Fruit fly (Drosophila melanogaster): ENCODE data around the gene CG5126.

The CG5126 gene

DNA sequence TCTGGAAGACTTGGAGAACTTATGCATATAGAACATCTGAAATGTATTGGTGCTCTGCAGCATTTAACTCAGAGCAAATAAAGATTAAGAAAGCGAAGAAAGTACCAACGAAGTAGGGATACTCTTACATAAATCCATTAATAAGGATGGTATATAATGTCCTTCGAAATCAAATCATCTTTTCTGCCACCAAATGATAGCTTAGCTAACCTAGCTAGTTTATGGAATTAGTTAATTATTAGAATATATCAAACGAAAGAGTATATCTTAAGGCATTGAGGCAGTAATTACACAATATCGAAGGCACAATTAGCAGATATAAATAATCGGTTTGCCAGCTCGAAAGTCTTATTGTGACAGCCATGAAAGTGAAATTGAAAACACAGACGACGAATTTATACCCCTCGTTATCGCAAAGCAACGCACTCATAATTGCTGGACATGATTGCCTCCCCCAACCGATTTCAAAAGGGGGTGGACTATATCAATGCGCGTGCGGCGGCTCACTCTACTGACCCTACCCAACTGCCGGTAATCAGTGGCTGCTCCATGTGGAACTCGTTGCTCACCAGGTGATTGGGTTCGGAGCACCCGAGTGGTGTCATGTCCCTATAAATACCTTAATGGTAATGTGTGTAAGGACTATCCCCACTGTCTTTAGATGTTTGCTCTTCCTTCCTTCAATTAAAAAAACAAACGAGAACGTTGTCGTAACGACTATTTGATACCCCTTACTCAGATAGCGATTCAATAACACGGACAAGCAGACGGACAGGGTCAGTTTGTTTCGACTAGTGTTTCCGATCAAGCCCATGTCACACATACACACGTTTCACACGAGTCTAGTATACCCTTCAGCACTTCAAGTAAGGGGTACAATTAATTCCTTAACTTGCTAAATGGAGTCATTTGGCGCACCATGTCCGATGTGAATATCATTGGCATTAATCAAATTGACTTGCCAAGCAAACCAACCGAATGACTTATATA lies 39.2 kb downstream of the CG5126 start (continued):
- peak; percentile 43; the same call in 1 of the 3 replicates for TF ChIP-seq Mrtf (GFP tag; IDR thresholded peaks at IDR 0.05)
- peak; percentile 3 for TF ChIP-seq gcm (GFP tag; optimal IDR thresholded peaks at IDR 0.05)
- no peak for TF ChIP-seq CG18476 (GFP tag; optimal IDR thresholded peaks at IDR 0.05)
- TF ChIP-seq ERR (GFP tag; optimal IDR thresholded peaks at IDR 0.05) = no peak
- no peak for TF ChIP-seq Side (GFP tag; optimal IDR thresholded peaks at IDR 0.05)
- no peak for TF ChIP-seq CG18011 (GFP tag; optimal IDR thresholded peaks at IDR 0.05)
- TF ChIP-seq CG31224 (GFP tag; IDR thresholded peaks at IDR 0.05) = 0 out of 2 replicates have a peak, but pooled peaks have one; percentile 23
- TF ChIP-seq grn (GFP tag; optimal IDR thresholded peaks at IDR 0.05) = no peak
- no peak for TF ChIP-seq ash1 (GFP tag; optimal IDR thresholded peaks at IDR 0.05)
- peak; percentile 37; the same call in 1 of the 3 replicates for TF ChIP-seq CG7357 (GFP tag; IDR thresholded peaks at IDR 0.05)
- peak; percentile 9 for TF ChIP-seq Dad (GFP tag; optimal IDR thresholded peaks at IDR 0.05)
- no peak for TF ChIP-seq HLH54F (GFP tag; optimal IDR thresholded peaks at IDR 0.05)
- TF ChIP-seq CG4424 (GFP tag; optimal IDR thresholded peaks at IDR 0.05) = peak; percentile 55
- TF ChIP-seq CG10959 (GFP tag; IDR thresholded peaks at IDR 0.05) = no peak
- no peak for TF ChIP-seq CG43689 (GFP tag; IDR thresholded peaks at IDR 0.05)
- no peak for TF ChIP-seq pan (optimal IDR thresholded peaks at IDR 0.05)
- TF ChIP-seq pan (GFP tag; optimal IDR thresholded peaks at IDR 0.05 in 1 of 2, IDR thresholded peaks at IDR 0.05 in 1 of 2) = peak in 1 of 2 experiments; percentile 40
- no peak for TF ChIP-seq Ravus (GFP tag; IDR thresholded peaks at IDR 0.05)
- peak; percentile 79 for TF ChIP-seq CG12769 (tag; optimal IDR thresholded peaks at IDR 0.05)
- peak; percentile 60 for TF ChIP-seq slbo (GFP tag; IDR thresholded peaks at IDR 0.05)
- TF ChIP-seq Doc3 (GFP tag; IDR thresholded peaks at IDR 0.05; ENCODE audit: partially characterized antibody) = no peak
- no peak for TF ChIP-seq al (GFP tag; IDR thresholded peaks at IDR 0.05)
- peak; percentile 79 for TF ChIP-seq vvl (GFP tag; IDR thresholded peaks at IDR 0.05)
- TF ChIP-seq Dll (GFP tag; IDR thresholded peaks at IDR 0.05; ENCODE audit: partially characterized antibody) = no peak
- peak; percentile 2 for TF ChIP-seq kah (GFP tag; optimal IDR thresholded peaks at IDR 0.05)
- TF ChIP-seq MTF-1 (GFP tag; optimal IDR thresholded peaks at IDR 0.05; ENCODE audit: borderline replicate concordance) = no peak
- no peak for TF ChIP-seq CG13287 (GFP tag; IDR thresholded peaks at IDR 0.05; ENCODE audit: partially characterized antibody)
- no peak for TF ChIP-seq Lim3 (GFP tag; IDR thresholded peaks at IDR 0.05)
- no peak for TF ChIP-seq kay (GFP tag; optimal IDR thresholded peaks at IDR 0.05)
- TF ChIP-seq nerfin-2 (GFP tag; IDR thresholded peaks at IDR 0.05; ENCODE audit: partially characterized antibody) = no peak
- TF ChIP-seq Lpt (GFP tag; optimal IDR thresholded peaks at IDR 0.05) = no peak
- no peak for TF ChIP-seq Tbp (GFP tag; optimal IDR thresholded peaks at IDR 0.05)
- no peak for TF ChIP-seq CG7928 (GFP tag; optimal IDR thresholded peaks at IDR 0.05)
- no peak for TF ChIP-seq gce (GFP tag; IDR thresholded peaks at IDR 0.05)
- TF ChIP-seq pita (GFP tag; optimal IDR thresholded peaks at IDR 0.05) = no peak
- peak; percentile 31; the same call in 1 of the 2 replicates for TF ChIP-seq cas (GFP tag; IDR thresholded peaks at IDR 0.05)
- TF ChIP-seq CG3995 (GFP tag; optimal IDR thresholded peaks at IDR 0.05) = no peak
- TF ChIP-seq ac (GFP tag; optimal IDR thresholded peaks at IDR 0.05) = no peak
- TF ChIP-seq CG4707 (GFP tag; optimal IDR thresholded peaks at IDR 0.05) = no peak
- TF ChIP-seq wdn (GFP tag; IDR thresholded peaks at IDR 0.05) = no peak
- peak; percentile 32 for TF ChIP-seq zfh2 (GFP tag; optimal IDR thresholded peaks at IDR 0.05)
- no peak for TF ChIP-seq tll (GFP tag; optimal IDR thresholded peaks at IDR 0.05)
- peak; percentile 24 for TF ChIP-seq trem (tag; optimal IDR thresholded peaks at IDR 0.05)
- no peak for TF ChIP-seq Neu2 (GFP tag; optimal IDR thresholded peaks at IDR 0.05; ENCODE audit: borderline replicate concordance)
- no peak for TF ChIP-seq onecut (GFP tag; IDR thresholded peaks at IDR 0.05)
- no peak for TF ChIP-seq kni (GFP tag; optimal IDR thresholded peaks at IDR 0.05)
- TF ChIP-seq CG8089 (GFP tag; optimal IDR thresholded peaks at IDR 0.05) = no peak
- TF ChIP-seq CG3163 (GFP tag; optimal IDR thresholded peaks at IDR 0.05) = no peak
- no peak for TF ChIP-seq CG13123 (GFP tag; optimal IDR thresholded peaks at IDR 0.05)

Measured in whole organism, embryonic.